Fruit fly (Drosophila melanogaster): ENCODE data around the gene FipoQ.

DNA sequence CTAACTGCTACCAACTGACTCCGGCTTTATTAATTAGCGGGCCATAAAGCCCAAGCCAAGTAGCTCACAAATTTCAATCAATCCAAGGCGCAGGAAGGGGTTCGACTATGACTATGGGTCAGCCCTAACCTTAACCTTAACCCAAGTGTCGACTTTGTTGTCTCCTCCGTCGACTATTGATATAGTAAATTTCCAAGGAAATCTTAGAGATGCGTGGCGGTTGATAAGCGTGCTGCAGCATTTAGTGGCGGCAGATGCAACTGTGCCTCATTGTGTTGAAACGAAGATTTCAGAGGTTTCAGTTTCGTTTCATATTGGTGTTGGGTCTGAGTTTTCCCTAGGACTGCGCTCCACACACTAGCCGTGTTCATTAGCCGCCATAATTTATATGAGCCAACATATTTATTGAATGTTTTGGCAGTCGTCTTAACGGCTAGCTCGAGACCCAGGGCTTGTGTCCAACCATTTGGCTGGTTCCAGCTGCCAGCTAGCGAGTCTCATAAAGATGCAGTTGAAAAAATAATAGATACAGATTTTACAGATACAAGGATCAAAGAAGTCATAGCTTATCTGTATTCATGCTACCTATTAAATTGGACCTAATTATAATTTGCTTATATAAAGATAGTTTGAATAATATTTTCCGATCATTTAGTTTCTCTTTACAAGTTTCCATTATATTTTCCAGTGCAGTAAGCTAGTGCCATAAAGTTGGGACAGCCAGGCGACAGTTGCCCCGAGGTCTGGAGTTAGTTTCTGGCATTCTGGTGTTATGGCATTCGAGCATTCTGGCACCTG lies 52.8 kb downstream of the FipoQ start:
- TF ChIP-seq CG3032 (tag; optimal IDR thresholded peaks at IDR 0.05) (no peak), CG32006 (GFP tag; optimal IDR thresholded peaks at IDR 0.05) (no peak), fd59A (GFP tag; optimal IDR thresholded peaks at IDR 0.05) (no peak), net (GFP tag; optimal IDR thresholded peaks at IDR 0.05) (no peak), CG16779 (tag; optimal IDR thresholded peaks at IDR 0.05) (no peak), Ets96B (tag; optimal IDR thresholded peaks at IDR 0.05) (no peak), Blimp-1 (GFP tag; optimal IDR thresholded peaks at IDR 0.05) (no peak), CG11762 (GFP tag; optimal IDR thresholded peaks at IDR 0.05; ENCODE audit: insufficient read depth) (no peak), OdsH (GFP tag; optimal IDR thresholded peaks at IDR 0.05) (no peak), achi (GFP tag; optimal IDR thresholded peaks at IDR 0.05) (no peak), vri (GFP tag; optimal IDR thresholded peaks at IDR 0.05) (no peak), CG11902 (GFP tag; optimal IDR thresholded peaks at IDR 0.05) (no peak), salr (GFP tag; optimal IDR thresholded peaks at IDR 0.05) (no peak)

Measured in whole organism, prepupa.